Fruit fly (Drosophila melanogaster): ENCODE measurements around the gene CG9330.

The CG9330 gene

dm6 chr3L:19632766-19633632, 46.9 kb downstream of the CG9330 start (continued):
- TF ChIP-seq H15 (GFP tag; IDR thresholded peaks at IDR 0.05) (no peak), twi (tag; optimal IDR thresholded peaks at IDR 0.05) (no peak), CG3726 (GFP tag; IDR thresholded peaks at IDR 0.05) (no peak), wdn (GFP tag; IDR thresholded peaks at IDR 0.05) (peak; percentile 39; the same call in 1 of the 2 replicates), CG16779 (GFP tag; IDR thresholded peaks at IDR 0.05) (peak; percentile 59; the same call in 1 of the 2 replicates), Hsf (GFP tag; optimal IDR thresholded peaks at IDR 0.05) (peak; percentile 65), CG13287 (GFP tag; IDR thresholded peaks at IDR 0.05; ENCODE audit: partially characterized antibody) (peak; percentile 38; the same call in 1 of the 2 replicates), dpn (GFP tag; optimal IDR thresholded peaks at IDR 0.05) (peak in 1 of 2 experiments; percentile 72), CG14050 (GFP tag; IDR thresholded peaks at IDR 0.05) (peak; percentile 54), Bdp1 (GFP tag; optimal IDR thresholded peaks at IDR 0.05) (no peak), nom (GFP tag; optimal IDR thresholded peaks at IDR 0.05) (peak; percentile 49), CG18619 (GFP tag; optimal IDR thresholded peaks at IDR 0.05) (peak; percentile 16), CG12391 (tag; optimal IDR thresholded peaks at IDR 0.05) (peak; percentile 63), BtbVII (GFP tag; optimal IDR thresholded peaks at IDR 0.05) (peak; percentile 55), CG3065 (GFP tag; optimal IDR thresholded peaks at IDR 0.05) (no peak), CG6175 (GFP tag; IDR thresholded peaks at IDR 0.05) (peak; percentile 64; the same call in 2 of the 3 replicates), gcm2 (GFP tag; optimal IDR thresholded peaks at IDR 0.05) (peak; percentile 14), CG16863 (GFP tag; optimal IDR thresholded peaks at IDR 0.05) (peak; percentile 10), chn (GFP tag; optimal IDR thresholded peaks at IDR 0.05) (peak; percentile 19), Dip2 (GFP tag; IDR thresholded peaks at IDR 0.05) (no peak), CG2712 (tag; optimal IDR thresholded peaks at IDR 0.05) (peak; percentile 51), CG14667 (GFP tag; IDR thresholded peaks at IDR 0.05) (peak; percentile 57), CG10267 (tag; optimal IDR thresholded peaks at IDR 0.05) (no peak), Bgb (GFP tag; IDR thresholded peaks at IDR 0.05; ENCODE audit: partially characterized antibody) (0 out of 2 replicates have a peak, but pooled peaks have one; percentile 25), CG11085 (GFP tag; IDR thresholded peaks at IDR 0.05) (peak; percentile 56; the same call in 1 of the 2 replicates), CG4282 (GFP tag; optimal IDR thresholded peaks at IDR 0.05) (no peak), CG31224 (GFP tag; IDR thresholded peaks at IDR 0.05) (peak; percentile 65), B-H1 (GFP tag; IDR thresholded peaks at IDR 0.05) (peak; percentile 32; the same call in 1 of the 3 replicates), tin (GFP tag; optimal IDR thresholded peaks at IDR 0.05) (peak; percentile 49), CG4854 (GFP tag; optimal IDR thresholded peaks at IDR 0.05) (peak; percentile 48), Vsx1 (GFP tag; optimal IDR thresholded peaks at IDR 0.05) (peak; percentile 3), CG4707 (GFP tag; optimal IDR thresholded peaks at IDR 0.05) (no peak), insv (GFP tag; optimal IDR thresholded peaks at IDR 0.05) (peak in 1 of 2 experiments; percentile 3), CG12155 (GFP tag; optimal IDR thresholded peaks at IDR 0.05) (peak; percentile 71), zf30C (GFP tag; optimal IDR thresholded peaks at IDR 0.05) (peak; percentile 40), Fer1 (GFP tag; optimal IDR thresholded peaks at IDR 0.05) (peak; percentile 71), CG1792 (GFP tag; optimal IDR thresholded peaks at IDR 0.05) (peak; percentile 20), CG18599 (GFP tag; optimal IDR thresholded peaks at IDR 0.05) (peak; percentile 81), zfh2 (GFP tag; optimal IDR thresholded peaks at IDR 0.05) (peak; percentile 62), CG32767 (GFP tag; IDR thresholded peaks at IDR 0.05) (peak; percentile 55; the same call in 1 of the 2 replicates), dan (GFP tag; IDR thresholded peaks at IDR 0.05) (no peak), CG6254 (GFP tag; optimal IDR thresholded peaks at IDR 0.05) (no peak), seq (GFP tag; IDR thresholded peaks at IDR 0.05) (0 out of 2 replicates have a peak, but pooled peaks have one; percentile 54), chm (GFP tag; IDR thresholded peaks at IDR 0.05) (no peak), CG15514 (GFP tag; optimal IDR thresholded peaks at IDR 0.05) (peak; percentile 64), cwo (GFP tag; optimal IDR thresholded peaks at IDR 0.05) (peak; percentile 85), Fer2 (tag; optimal IDR thresholded peaks at IDR 0.05) (peak; percentile 12), CG10654 (GFP tag; optimal IDR thresholded peaks at IDR 0.05) (peak; percentile 41), yki (optimal IDR thresholded peaks at IDR 0.05) (no peak)
